Worm (Caenorhabditis elegans) whole organism, midembryonic: ENCODE data around the gene suds-3.
A peak's percentile ranks its signal among the peaks of the same experiment; 100 is the strongest.

Experiments
- flt-1 ChIP-seq: fragments of 200-800 bp; sonication (Bioruptor generic); IDR thresholded peaks from 2 replicates; pipeline ENCODE4 v1.3.6; 2022; ENCODE audit warnings: missing genetic modification characterization, missing compliant biosample characterization
- klf-2 ChIP-seq: fragments of 200-800 bp; sonication (Bioruptor generic); conservative IDR thresholded peaks from 2 replicates; pipeline ENCODE4 v1.3.6; 2022; ENCODE audit warnings: missing genetic modification reagents, missing genetic modification characterization, missing compliant biosample characterization
- ref-1 ChIP-seq: fragments of 200-800 bp; sonication (Bioruptor generic); conservative IDR thresholded peaks from 2 replicates; pipeline ENCODE4 v1.3.6; 2022; ENCODE audit warnings: missing genetic modification reagents, missing genetic modification characterization, missing compliant biosample characterization
- ztf-23 ChIP-seq: fragments of 200-800 bp; sonication (Bioruptor generic); IDR thresholded peaks from 2 replicates; pipeline ENCODE4 v1.3.6; 2022; ENCODE audit warnings: missing genetic modification reagents, missing genetic modification characterization, missing compliant biosample characterization

The suds-3 gene

DNA sequence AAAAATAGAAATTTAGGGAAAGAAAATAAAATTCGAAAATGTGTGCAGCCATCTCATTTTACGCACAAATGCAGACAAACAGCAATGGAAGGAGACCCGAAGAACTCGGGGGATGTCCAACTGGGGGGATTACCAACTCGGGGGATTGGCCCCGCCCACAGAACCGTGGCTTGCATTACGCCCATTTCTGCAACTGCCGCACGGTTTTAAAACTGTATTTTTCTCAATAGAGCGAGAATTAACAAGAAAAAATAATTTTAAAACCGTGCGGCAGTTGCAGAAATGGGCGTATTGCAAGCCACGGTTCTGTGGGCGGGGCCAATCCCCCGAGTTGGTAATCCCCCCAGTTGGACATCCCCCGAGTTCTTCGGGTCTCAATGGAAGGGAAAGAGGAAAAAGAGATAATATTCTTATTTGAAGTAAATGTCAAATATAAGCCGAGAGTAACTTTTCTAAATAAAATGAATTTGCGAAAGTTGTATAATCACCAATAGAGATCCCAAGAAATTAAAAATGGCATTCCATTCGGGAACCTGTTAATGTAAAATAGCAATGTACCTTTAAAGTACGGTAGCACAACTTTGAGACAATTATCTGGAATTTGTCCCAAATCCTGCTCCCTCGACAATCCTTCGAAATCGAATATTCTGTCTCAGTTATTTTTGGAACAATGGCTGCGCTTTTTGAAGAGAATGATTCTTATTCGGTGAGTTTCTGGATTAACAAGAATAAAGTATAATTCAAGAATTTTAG, 50.1 kb downstream of the suds-3 start, which contains the start of the genes ruvb-1 and tofu-1:
TSS of gene ruvb-1 (minus strand) at position 72 of the 753 bp plus-strand sequence.
TSS of gene tofu-1 (plus strand) at position 417 of the 753 bp plus-strand sequence.
- peak; percentile 68; the same call in 1 of the 2 replicates for TF ChIP-seq ztf-23 (GFP tag; lab: Robert Waterston, UW)
- 0 out of 2 replicates have a peak, but pooled peaks have one; percentile 23 for TF ChIP-seq klf-2 (GFP tag; lab: Robert Waterston, UW)
- peak; percentile 55; the same call in 1 of the 2 replicates for TF ChIP-seq ref-1 (GFP tag; lab: Robert Waterston, UW)
- TF ChIP-seq flt-1 (GFP tag; lab: Robert Waterston, UW): peak; percentile 76
